Worm (Caenorhabditis elegans) whole organism, L4 larva: Measurements from ENCODE around the gene slr-2.

Source experiments
- ama-1 ChIP-seq: fragments of 150-350 bp; optimal IDR thresholded peaks from 2 replicates; lab custom pipeline; 2014; ENCODE audit warnings: inconsistent platforms, mixed read lengths
- ceh-44 ChIP-seq: fragments of 200-800 bp; sonication (Bioruptor generic); IDR thresholded peaks from 2 replicates; pipeline ENCODE4 v1.3.6; 2022; ENCODE audit warnings: missing genetic modification reagents, missing genetic modification characterization, missing compliant biosample characterization
- ceh-82 ChIP-seq: sonication (generic microtip); optimal IDR thresholded peaks from 2 replicates; lab custom pipeline; 2017; ENCODE audit warnings: missing biosample characterization, missing genetic modification characterization
- daf-16 ChIP-seq, 3 experiments: sonication (generic microtip); optimal IDR thresholded peaks; 2 replicates each; lab custom pipeline; 2016 to 2017; ENCODE audit warnings: missing genetic modification characterization in 3 of 3, missing genetic modification reagents in 3 of 3, mild to moderate bottlenecking in 2 of 3, missing compliant biosample characterization in 2 of 3, missing biosample characterization in 1 of 3, moderate library complexity in 1 of 3
- fkh-10 ChIP-seq: fragments of 150-350 bp; optimal IDR thresholded peaks from 2 replicates; lab custom pipeline; 2014; ENCODE audit warnings: missing biosample characterization, missing genetic modification reagents, missing genetic modification characterization
- hlh-11 ChIP-seq: fragments of 200-800 bp; sonication (Bioruptor generic); optimal IDR thresholded peaks from 2 replicates; lab custom pipeline; 2018; ENCODE audit warnings: mild to moderate bottlenecking, missing genetic modification characterization, missing compliant biosample characterization
- lin-15B ChIP-seq: fragments of 150-350 bp; sonication (generic microtip); optimal IDR thresholded peaks from 3 replicates; lab custom pipeline; 2014; ENCODE audit warnings: missing biosample characterization, missing genetic modification characterization
- lin-39 ChIP-seq: fragments of 150-350 bp; optimal IDR thresholded peaks from 2 replicates; lab custom pipeline; 2014; ENCODE audit warnings: missing biosample characterization, missing genetic modification reagents, missing genetic modification characterization
- nhr-10 ChIP-seq: fragments of 150-350 bp; optimal IDR thresholded peaks from 2 replicates; lab custom pipeline; 2014; ENCODE audit warnings: missing biosample characterization, missing genetic modification characterization
- nhr-237 ChIP-seq: sonication (generic microtip); optimal IDR thresholded peaks from 2 replicates; lab custom pipeline; 2017; ENCODE audit warnings: missing biosample characterization, missing genetic modification characterization
- rbr-2 ChIP-seq: sonication (generic microtip); optimal IDR thresholded peaks from 2 replicates; lab custom pipeline; 2016; ENCODE audit warnings: missing genotype, missing genetic modification characterization, missing compliant biosample characterization
- saeg-2 ChIP-seq: fragments of 200-800 bp; sonication (Bioruptor generic); IDR thresholded peaks from 2 replicates; pipeline ENCODE4 v1.3.6; 2022; ENCODE audit warnings: missing genetic modification reagents, missing genetic modification characterization, missing compliant biosample characterization
- snpc-4 ChIP-seq: fragments of 150-350 bp; optimal IDR thresholded peaks from 2 replicates; lab custom pipeline; 2014; ENCODE audit warnings: missing biosample characterization, missing genetic modification characterization

ce11 chrV:18141161-18141560, 54.2 kb downstream of the slr-2 start, which contains the start of gene Y37H2A.11:
- TF ChIP-seq fkh-10: no peak
- no peak for TF ChIP-seq daf-16 (GFP tag; optimal IDR thresholded peaks at IDR 0.05; lab: Kevin White, UChicago)
- no peak for TF ChIP-seq daf-16 (tag; optimal IDR thresholded peaks at IDR 0.05; lab: Kevin White, UChicago)
- TF ChIP-seq ceh-82: no peak
- no peak for TF ChIP-seq rbr-2 (tag; lab: Kevin White, UChicago)
- TF ChIP-seq lin-39 (tag; lab: Kevin White, UChicago): no peak
- no peak for TF ChIP-seq ceh-44 (GFP tag; lab: Robert Waterston, UW)
- no peak for TF ChIP-seq lin-15B (tag; lab: Kevin White, UChicago)
- no peak for TF ChIP-seq ama-1 (lab: Kevin White, UChicago)
- no peak for TF ChIP-seq nhr-237
- no peak for TF ChIP-seq saeg-2 (GFP tag; lab: Robert Waterston, UW)
- no peak for TF ChIP-seq hlh-11 (tag; lab: Kevin White, UChicago)
- no peak for TF ChIP-seq snpc-4 (tag; lab: Kevin White, UChicago)
- TF ChIP-seq nhr-10 (tag; lab: Kevin White, UChicago): no peak
